Worm (Caenorhabditis elegans): ENCODE results near the gene ZK105.12.

Gene ZK105.12

ce11 chrV:7730488-7730887 is 14.6 kb upstream of the ZK105.12 start (continued):
- TF ChIP-seq lir-3 (tag; optimal IDR thresholded peaks at IDR 0.05), result no peak
- no peak for TF ChIP-seq tag-97 (GFP tag; IDR thresholded peaks at IDR 0.05)
- no peak for TF ChIP-seq nhr-10 (tag; optimal IDR thresholded peaks at IDR 0.05)
- no peak for TF ChIP-seq daf-19 (GFP tag; conservative IDR thresholded peaks at IDR 0.05)
- TF ChIP-seq dve-1 (tag; optimal IDR thresholded peaks at IDR 0.05; ENCODE audit: insufficient read depth), result peak; percentile 67
- TF ChIP-seq madf-5 (GFP tag; IDR thresholded peaks at IDR 0.05), result no peak
- no peak for TF ChIP-seq nhr-48 (tag; optimal IDR thresholded peaks at IDR 0.05)
- peak; percentile 42 for TF ChIP-seq duxl-1 (tag; optimal IDR thresholded peaks at IDR 0.05; ENCODE audit: poor library complexity)
- peak; percentile 8 for TF ChIP-seq nhr-25 (tag; optimal IDR thresholded peaks at IDR 0.05; ENCODE audit: borderline replicate concordance, insufficient read depth)
- 0 out of 2 replicates have a peak, but pooled peaks have one; percentile 24 for TF ChIP-seq F26F4.8 (GFP tag; conservative IDR thresholded peaks at IDR 0.05)
- no peak for TF ChIP-seq ceh-62 (tag; optimal IDR thresholded peaks at IDR 0.05)
- no peak for TF ChIP-seq aly-2 (tag; optimal IDR thresholded peaks at IDR 0.05)
- peak in 1 of 2 experiments; percentile 19 for TF ChIP-seq hif-1 (tag; optimal IDR thresholded peaks at IDR 0.05)
- peak; percentile 37 for TF ChIP-seq nhr-6 (tag; optimal IDR thresholded peaks at IDR 0.05)
- TF ChIP-seq saeg-2 (GFP tag; IDR thresholded peaks at IDR 0.05), result no peak
- TF ChIP-seq hlh-30 (tag; optimal IDR thresholded peaks at IDR 0.05; ENCODE audit: insufficient read depth), result peak; percentile 64
- no peak for TF ChIP-seq ZK337.2 (GFP tag; IDR thresholded peaks at IDR 0.05)
- no peak for TF ChIP-seq skn-1 (tag; optimal IDR thresholded peaks at IDR 0.05)
- no peak for TF ChIP-seq jun-1 (tag; optimal IDR thresholded peaks at IDR 0.05)
- peak; percentile 67 for TF ChIP-seq mes-2 (tag; optimal IDR thresholded peaks at IDR 0.05; ENCODE audit: poor library complexity, severe bottlenecking)
- peak; percentile 77 for TF ChIP-seq T26A8.4 (GFP tag; IDR thresholded peaks at IDR 0.05)
- no peak for TF ChIP-seq nhr-77 (tag; optimal IDR thresholded peaks at IDR 0.05)
- TF ChIP-seq pha-4 (GFP tag; IDR thresholded peaks at IDR 0.05), result peak; percentile 25; the same call in 1 of the 2 replicates
- TF ChIP-seq pha-4 (tag; optimal IDR thresholded peaks at IDR 0.05), result no peak
- no peak for TF ChIP-seq zip-2 (tag; optimal IDR thresholded peaks at IDR 0.05)
- TF ChIP-seq rbr-2 (tag; optimal IDR thresholded peaks at IDR 0.05), result peak; percentile 56
- peak; percentile 1 for TF ChIP-seq spr-3 (GFP tag; optimal IDR thresholded peaks at IDR 0.05)
- TF ChIP-seq ZK546.5 (tag; optimal IDR thresholded peaks at IDR 0.05), result no peak
- no peak for TF ChIP-seq tra-1 (GFP tag; IDR thresholded peaks at IDR 0.05)
- no peak for TF ChIP-seq lin-29 (GFP tag; IDR thresholded peaks at IDR 0.05)
- peak; percentile 38 for TF ChIP-seq dpl-1 (GFP tag; optimal IDR thresholded peaks at IDR 0.05)
- TF ChIP-seq zag-1 (tag; optimal IDR thresholded peaks at IDR 0.05), result no peak
- TF ChIP-seq mep-1 (tag; optimal IDR thresholded peaks at IDR 0.05), result peak; percentile 35
- peak; percentile 26; the same call in 1 of the 2 replicates for TF ChIP-seq lin-38 (GFP tag; IDR thresholded peaks at IDR 0.05)
- no peak for TF ChIP-seq lin-39 (tag; optimal IDR thresholded peaks at IDR 0.05)
- TF ChIP-seq fkh-10 (GFP tag; optimal IDR thresholded peaks at IDR 0.05), result no peak
- no peak for TF ChIP-seq daf-16 (GFP tag; optimal IDR thresholded peaks at IDR 0.05)
- TF ChIP-seq daf-16 (tag; optimal IDR thresholded peaks at IDR 0.05), result peak; percentile 88
- no peak for TF ChIP-seq ceh-20 (GFP tag; IDR thresholded peaks at IDR 0.05)
- TF ChIP-seq attf-4 (tag; optimal IDR thresholded peaks at IDR 0.05), result no peak
- peak; percentile 6 for TF ChIP-seq T20F7.1 (GFP tag; optimal IDR thresholded peaks at IDR 0.05)
- TF ChIP-seq daf-12 (tag; optimal IDR thresholded peaks at IDR 0.05), result no peak
- no peak for TF ChIP-seq R02D3.7 (tag; optimal IDR thresholded peaks at IDR 0.05)
- TF ChIP-seq cey-2 (tag; optimal IDR thresholded peaks at IDR 0.05; ENCODE audit: borderline replicate concordance, insufficient read depth), result no peak
- no peak for TF ChIP-seq sdz-12 (GFP tag; optimal IDR thresholded peaks at IDR 0.05)
- TF ChIP-seq dmd-6 (GFP tag; IDR thresholded peaks at IDR 0.05), result peak; percentile 37; the same call in 1 of the 2 replicates
- TF ChIP-seq F49E8.2 (tag; optimal IDR thresholded peaks at IDR 0.05; ENCODE audit: borderline replicate concordance), result no peak
- no peak for TF ChIP-seq spr-1 (tag; optimal IDR thresholded peaks at IDR 0.05)
- no peak for TF ChIP-seq ama-1 (optimal IDR thresholded peaks at IDR 0.05)
- TF ChIP-seq zfp-2 (tag; optimal IDR thresholded peaks at IDR 0.05), result no peak
- TF ChIP-seq egl-43 (GFP tag; IDR thresholded peaks at IDR 0.05), result peak; percentile 60; the same call in 1 of the 2 replicates
- no peak for TF ChIP-seq pqm-1 (tag; optimal IDR thresholded peaks at IDR 0.05)

All from whole organism, L4 larva.